Worm (Caenorhabditis elegans) whole organism, L4 larva: Measurements from ENCODE around the gene F59E11.7.
A peak's percentile ranks its signal among the peaks of the same experiment; 100 is the strongest.

Source experiments
- Y5F2A.4 ChIP-seq: fragments of 200-800 bp; sonication (Bioruptor generic); optimal IDR thresholded peaks from 2 replicates; lab custom pipeline; 2018; ENCODE audit warnings: mild to moderate bottlenecking, missing genetic modification characterization, missing compliant biosample characterization
- ZK546.5 ChIP-seq, 2 experiments: sonication (generic microtip); optimal IDR thresholded peaks; 2 replicates each; lab custom pipeline; 2017; ENCODE audit warnings: missing biosample characterization in 2 of 2, missing genetic modification characterization in 2 of 2
- aha-1 ChIP-seq: fragments of 150-350 bp; peaks from one replicate; lab custom pipeline; 2014; ENCODE audit warnings: missing biosample characterization, missing genetic modification characterization
- ceh-82 ChIP-seq: sonication (generic microtip); optimal IDR thresholded peaks from 2 replicates; lab custom pipeline; 2017; ENCODE audit warnings: missing biosample characterization, missing genetic modification characterization
- ces-1 ChIP-seq: fragments of 150-350 bp; sonication (generic microtip); optimal IDR thresholded peaks from 4 replicates; lab custom pipeline; 2014; ENCODE audit warnings: missing biosample characterization, missing genetic modification reagents, missing genetic modification characterization
- daf-16 ChIP-seq, 3 experiments: sonication (generic microtip); optimal IDR thresholded peaks; 2 replicates each; lab custom pipeline; 2016 to 2017; ENCODE audit warnings: missing genetic modification characterization in 3 of 3, missing genetic modification reagents in 3 of 3, mild to moderate bottlenecking in 2 of 3, missing compliant biosample characterization in 2 of 3, missing biosample characterization in 1 of 3, moderate library complexity in 1 of 3
- dmd-8 ChIP-seq: fragments of 200-800 bp; sonication (Bioruptor generic); IDR thresholded peaks from 2 replicates; pipeline ENCODE4 v1.3.6; 2022; ENCODE audit warnings: missing genetic modification characterization, missing compliant biosample characterization
- egl-27 ChIP-seq: sonication (generic microtip); optimal IDR thresholded peaks from 3 replicates; lab custom pipeline; 2017; ENCODE audit warnings: missing biosample characterization, missing genetic modification reagents, missing genetic modification characterization
- fos-1 ChIP-seq: fragments of 150-350 bp; optimal IDR thresholded peaks from 2 replicates; lab custom pipeline; 2014; ENCODE audit warnings: missing biosample characterization, missing genetic modification characterization
- hlh-30 ChIP-seq: sonication (generic microtip); optimal IDR thresholded peaks from 2 replicates; lab custom pipeline; 2017; ENCODE audit warnings: antibody characterized with exemption, mild to moderate bottlenecking, missing genetic modification characterization, missing compliant biosample characterization; ENCODE audit not compliant: insufficient read depth
- hmg-1.1 ChIP-seq: fragments of 200-800 bp; sonication (Bioruptor generic); IDR thresholded peaks from 2 replicates; pipeline ENCODE4 v1.3.6; 2022; ENCODE audit warnings: missing genetic modification reagents, missing genetic modification characterization, missing compliant biosample characterization
- jun-1 ChIP-seq: fragments of 150-350 bp; optimal IDR thresholded peaks from 2 replicates; lab custom pipeline; 2014; ENCODE audit warnings: missing biosample characterization, missing genetic modification reagents, missing genetic modification characterization
- lin-1 ChIP-seq: fragments of 200-800 bp; sonication (Bioruptor generic); IDR thresholded peaks from 2 replicates; pipeline ENCODE4 v1.3.6; 2022; ENCODE audit warnings: missing genetic modification reagents, missing genetic modification characterization, missing compliant biosample characterization
- lin-38 ChIP-seq: fragments of 200-800 bp; sonication (Bioruptor generic); IDR thresholded peaks from 2 replicates; pipeline ENCODE4 v1.3.6; 2022; ENCODE audit warnings: missing genetic modification reagents, missing genetic modification characterization, missing compliant biosample characterization
- madf-9 ChIP-seq: fragments of 200-800 bp; sonication (Bioruptor generic); conservative IDR thresholded peaks from 2 replicates; pipeline ENCODE4 v1.3.6; 2022; ENCODE audit warnings: missing genetic modification reagents, missing genetic modification characterization, missing compliant biosample characterization
- mdl-1 ChIP-seq, 2 experiments: fragments of 150-350 bp in 1 of 2; sonication (generic microtip) in 1 of 2; optimal IDR thresholded peaks; 2 replicates each; lab custom pipeline; 2014 to 2017; ENCODE audit warnings: missing biosample characterization in 2 of 2, missing genetic modification characterization in 2 of 2
- mes-2 ChIP-seq: sonication (generic microtip); optimal IDR thresholded peaks from 2 replicates; lab custom pipeline; 2016; ENCODE audit warnings: missing genotype, mild to moderate bottlenecking, missing genetic modification characterization, missing compliant biosample characterization; ENCODE audit not compliant: poor library complexity, severe bottlenecking
- mxl-3 ChIP-seq: fragments of 200-800 bp; sonication (Bioruptor generic); optimal IDR thresholded peaks from 2 replicates; lab custom pipeline; 2018; ENCODE audit warnings: mild to moderate bottlenecking, missing genetic modification characterization, missing compliant biosample characterization
- nhr-10 ChIP-seq: fragments of 150-350 bp; optimal IDR thresholded peaks from 2 replicates; lab custom pipeline; 2014; ENCODE audit warnings: missing biosample characterization, missing genetic modification characterization
- nhr-237 ChIP-seq: sonication (generic microtip); optimal IDR thresholded peaks from 2 replicates; lab custom pipeline; 2017; ENCODE audit warnings: missing biosample characterization, missing genetic modification characterization
- nhr-42 ChIP-seq: fragments of 200-800 bp; sonication (Bioruptor generic); IDR thresholded peaks from 2 replicates; pipeline ENCODE4 v1.3.6; 2022; ENCODE audit warnings: missing genetic modification characterization, missing compliant biosample characterization
- nhr-77 ChIP-seq: fragments of 150-350 bp; optimal IDR thresholded peaks from 2 replicates; lab custom pipeline; 2014; ENCODE audit warnings: missing biosample characterization, missing genetic modification characterization
- pqm-1 ChIP-seq: sonication (generic microtip); optimal IDR thresholded peaks from 2 replicates; lab custom pipeline; 2017; ENCODE audit warnings: missing biosample characterization, missing genetic modification characterization
- set-16 ChIP-seq: fragments of 200-800 bp; sonication (Bioruptor generic); IDR thresholded peaks from 2 replicates; pipeline ENCODE4 v1.3.6; 2022; ENCODE audit warnings: missing genetic modification reagents, missing genetic modification characterization, missing compliant biosample characterization
- skn-1 ChIP-seq: fragments of 150-350 bp; optimal IDR thresholded peaks from 2 replicates; lab custom pipeline; 2014; ENCODE audit warnings: missing biosample characterization, missing genetic modification characterization
- snpc-1.2 ChIP-seq: fragments of 200-800 bp; sonication (Bioruptor generic); IDR thresholded peaks from 2 replicates; pipeline ENCODE4 v1.3.6; 2022; ENCODE audit warnings: missing genetic modification reagents, missing genetic modification characterization, missing compliant biosample characterization
- spr-1 ChIP-seq: sonication (generic microtip); optimal IDR thresholded peaks from 2 replicates; lab custom pipeline; 2016; ENCODE audit warnings: mild to moderate bottlenecking, missing genetic modification characterization, missing compliant biosample characterization
- unc-62 ChIP-seq, 3 experiments: fragments of 150-350 bp in 1 of 3; sonication (generic microtip); optimal IDR thresholded peaks in 2 of 3; peaks in 1 of 3; 1 replicate in 1 of 3; 2 replicates in 2 of 3; lab custom pipeline; 2014 to 2017; ENCODE audit warnings: missing biosample characterization in 3 of 3, missing genetic modification characterization in 3 of 3, missing genetic modification reagents in 3 of 3, missing genotype in 1 of 3
- vab-7 ChIP-seq: fragments of 200-800 bp; sonication (Bioruptor generic); IDR thresholded peaks from 2 replicates; pipeline ENCODE4 v1.3.6; 2022; ENCODE audit warnings: missing genetic modification reagents, missing genetic modification characterization, missing compliant biosample characterization
- zag-1 ChIP-seq: fragments of 150-350 bp; optimal IDR thresholded peaks from 2 replicates; lab custom pipeline; 2014; ENCODE audit warnings: missing biosample characterization, missing genetic modification characterization
- zip-2 ChIP-seq: fragments of 150-350 bp; optimal IDR thresholded peaks from 2 replicates; lab custom pipeline; 2014; ENCODE audit warnings: missing biosample characterization, missing genetic modification characterization

Gene F59E11.7

ce11 chrV:8990194-8990649 lies at the start of gene F59E11.7:
F59E11.7 (plus strand) TSS chrV:8990244.
- TF ChIP-seq lin-1 (no peak), nhr-42 (GFP tag; lab: Robert Waterston, UW) (no peak), jun-1 (tag; lab: Kevin White, UChicago) (no peak), madf-9 (GFP tag; lab: Robert Waterston, UW) (no peak), egl-27 (tag; lab: Kevin White, UChicago) (no peak), nhr-237 (tag; lab: Kevin White, UChicago) (no peak), hlh-30 (no peak), vab-7 (GFP tag; lab: Robert Waterston, UW) (no peak), pqm-1 (tag; lab: Kevin White, UChicago) (no peak), fos-1 (tag; lab: Kevin White, UChicago) (no peak), ZK546.5 (tag; optimal IDR thresholded peaks at IDR 0.05; lab: Kevin White, UChicago) (no peak), mdl-1 (tag; optimal IDR thresholded peaks at IDR 0.05; lab: Kevin White, UChicago) (no peak)

DNA sequence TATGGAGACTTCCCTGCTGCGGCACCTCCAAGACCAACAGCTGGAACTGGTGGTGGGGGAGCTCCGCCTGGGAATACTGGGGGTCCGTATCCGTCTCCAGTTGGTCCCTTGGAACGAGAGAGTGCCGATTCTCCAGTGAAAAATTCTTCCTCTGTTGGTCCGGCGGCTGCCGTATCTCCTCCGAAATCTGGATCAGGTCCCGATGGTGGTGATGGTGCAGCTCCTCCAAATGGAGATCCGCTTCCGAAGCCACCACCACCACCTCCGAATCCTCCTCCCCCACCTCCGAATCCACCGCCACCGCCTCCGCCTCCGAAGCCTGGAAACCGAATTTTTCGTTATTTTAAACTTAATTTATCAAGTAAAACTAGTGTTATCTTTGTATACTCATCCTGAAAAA lies 49.6 kb upstream of the F59E11.7 start:
- TF ChIP-seq unc-62 (GFP tag; optimal IDR thresholded peaks at IDR 0.05 in 1 of 2; lab: Kevin White, UChicago) (peak in 1 of 2 experiments; percentile 42), unc-62 (tag; optimal IDR thresholded peaks at IDR 0.05; lab: Kevin White, UChicago) (no peak), lin-38 (GFP tag; lab: Robert Waterston, UW) (no peak), set-16 (GFP tag; lab: Robert Waterston, UW) (peak; percentile 95), ceh-82 (tag; lab: Kevin White, UChicago) (no peak), Y5F2A.4 (GFP tag; lab: Kevin White, UChicago) (no peak), ces-1 (GFP tag; lab: Kevin White, UChicago) (no peak), daf-16 (GFP tag; optimal IDR thresholded peaks at IDR 0.05; lab: Kevin White, UChicago) (no peak), daf-16 (tag; optimal IDR thresholded peaks at IDR 0.05; lab: Kevin White, UChicago) (no peak)

ce11 chrV:8942437-8942978 lies 47.5 kb upstream of the F59E11.7 start:
- TF ChIP-seq spr-1 (tag; lab: Kevin White, UChicago) (no peak), nhr-77 (tag; lab: Kevin White, UChicago) (no peak), hlh-30 (peak; percentile 71), mdl-1 (tag; optimal IDR thresholded peaks at IDR 0.05; lab: Kevin White, UChicago) (no peak), mes-2 (no peak), aha-1 (tag; lab: Kevin White, UChicago) (peak; percentile 22), mxl-3 (GFP tag; lab: Kevin White, UChicago) (peak; percentile 7)
- TF ChIP-seq, all 104 proteins: peak for 3

ce11 chrV:8943963-8944362 lies 46.1 kb upstream of the F59E11.7 start, which contains the start of gene T19A5.3:
T19A5.3 (minus strand) TSS chrV:8944063.
- TF ChIP-seq vab-7 (GFP tag; lab: Robert Waterston, UW) (no peak), snpc-1.2 (GFP tag; lab: Robert Waterston, UW) (no peak), zip-2 (tag; lab: Kevin White, UChicago) (no peak), pqm-1 (tag; lab: Kevin White, UChicago) (no peak), hmg-1.1 (GFP tag; lab: Robert Waterston, UW) (no peak), skn-1 (tag; lab: Kevin White, UChicago) (no peak), unc-62 (GFP tag; optimal IDR thresholded peaks at IDR 0.05 in 1 of 2; lab: Kevin White, UChicago) (no peak), unc-62 (tag; optimal IDR thresholded peaks at IDR 0.05; lab: Kevin White, UChicago) (no peak), nhr-10 (tag; lab: Kevin White, UChicago) (no peak), zag-1 (no peak)

- TF ChIP-seq aha-1 (tag; lab: Kevin White, UChicago) (peak; percentile 90), dmd-8 (GFP tag; lab: Robert Waterston, UW) (no peak)
- TF ChIP-seq, all 104 proteins: peak for 1
Observed at ce11 chrV:8944481-8944880, 45.6 kb upstream of the F59E11.7 start.
